Fruit fly (Drosophila melanogaster): Measurements from ENCODE around the gene CG4374.

Gene CG4374

dm6 chr3R:23402508-23402907 is 69.6 kb downstream of the CG4374 start, which contains the start of gene Ir94d:
TSS of gene Ir94d (plus strand) at chr3R:23402808.
- TF ChIP-seq Dif (GFP tag; optimal IDR thresholded peaks at IDR 0.05; ENCODE audit: partially characterized antibody), result no peak
- TF ChIP-seq tai (GFP tag; optimal IDR thresholded peaks at IDR 0.05), result no peak
- TF ChIP-seq Hr78 (GFP tag; optimal IDR thresholded peaks at IDR 0.05), result no peak
- no peak for TF ChIP-seq sage (GFP tag; optimal IDR thresholded peaks at IDR 0.05)
- TF ChIP-seq dmrt93B (GFP tag; optimal IDR thresholded peaks at IDR 0.05), result no peak
- TF ChIP-seq Hr83 (GFP tag; optimal IDR thresholded peaks at IDR 0.05; ENCODE audit: poor library complexity, severe bottlenecking), result no peak
- no peak for TF ChIP-seq CrebA (GFP tag; optimal IDR thresholded peaks at IDR 0.05; ENCODE audit: borderline replicate concordance)
- TF ChIP-seq Mio (GFP tag; optimal IDR thresholded peaks at IDR 0.05), result no peak
- no peak for TF ChIP-seq Hnf4 (GFP tag; optimal IDR thresholded peaks at IDR 0.05)
- TF ChIP-seq jim (GFP tag; optimal IDR thresholded peaks at IDR 0.05), result no peak
- TF ChIP-seq usp (GFP tag; optimal IDR thresholded peaks at IDR 0.05), result no peak
- no peak for TF ChIP-seq fru (GFP tag; optimal IDR thresholded peaks at IDR 0.05)
- no peak for TF ChIP-seq CG32264 (GFP tag; optimal IDR thresholded peaks at IDR 0.05)
- no peak for TF ChIP-seq woc (GFP tag; optimal IDR thresholded peaks at IDR 0.05)
- TF ChIP-seq HLH106 (tag; optimal IDR thresholded peaks at IDR 0.05), result no peak
- no peak for TF ChIP-seq h (GFP tag; optimal IDR thresholded peaks at IDR 0.05)

- TF ChIP-seq N (GFP tag; optimal IDR thresholded peaks at IDR 0.05), result no peak
- no peak for TF ChIP-seq Dfd (GFP tag; optimal IDR thresholded peaks at IDR 0.05)
- TF ChIP-seq Abd-B (GFP tag; optimal IDR thresholded peaks at IDR 0.05), result no peak
- TF ChIP-seq ey (GFP tag; optimal IDR thresholded peaks at IDR 0.05), result no peak
- no peak for TF ChIP-seq pan (optimal IDR thresholded peaks at IDR 0.05)
- no peak for TF ChIP-seq woc (GFP tag; optimal IDR thresholded peaks at IDR 0.05)
- no peak for TF ChIP-seq tai (GFP tag; optimal IDR thresholded peaks at IDR 0.05)
- TF ChIP-seq lola (GFP tag; optimal IDR thresholded peaks at IDR 0.05), result no peak
- no peak for TF ChIP-seq HLH106 (tag; optimal IDR thresholded peaks at IDR 0.05)
- TF ChIP-seq Hr78 (GFP tag; optimal IDR thresholded peaks at IDR 0.05), result no peak
- no peak for TF ChIP-seq jim (GFP tag; optimal IDR thresholded peaks at IDR 0.05)
- TF ChIP-seq br (GFP tag; optimal IDR thresholded peaks at IDR 0.05), result no peak
- TF ChIP-seq Sp1 (GFP tag; optimal IDR thresholded peaks at IDR 0.05), result no peak
Observed at dm6 chr3R:23401519-23401918, 70.6 kb downstream of the CG4374 start.

dm6 chr3R:23399679-23400078 is 72.4 kb downstream of the CG4374 start:
- no peak for TF ChIP-seq jim (GFP tag; optimal IDR thresholded peaks at IDR 0.05)
- TF ChIP-seq woc (GFP tag; optimal IDR thresholded peaks at IDR 0.05), result no peak
- TF ChIP-seq fru (GFP tag; optimal IDR thresholded peaks at IDR 0.05), result no peak
- TF ChIP-seq sage (GFP tag; optimal IDR thresholded peaks at IDR 0.05), result no peak
- TF ChIP-seq brk (GFP tag; optimal IDR thresholded peaks at IDR 0.05), result no peak
- no peak for TF ChIP-seq dsf (GFP tag; optimal IDR thresholded peaks at IDR 0.05; ENCODE audit: borderline replicate concordance)
- TF ChIP-seq Abd-B (GFP tag; optimal IDR thresholded peaks at IDR 0.05), result no peak
- no peak for TF ChIP-seq CrebA (GFP tag; optimal IDR thresholded peaks at IDR 0.05; ENCODE audit: borderline replicate concordance)
- no peak for TF ChIP-seq Hr78 (GFP tag; optimal IDR thresholded peaks at IDR 0.05)
- TF ChIP-seq pan (optimal IDR thresholded peaks at IDR 0.05), result no peak
- no peak for TF ChIP-seq Hnf4 (GFP tag; optimal IDR thresholded peaks at IDR 0.05)

- no peak for TF ChIP-seq CrebA (GFP tag; optimal IDR thresholded peaks at IDR 0.05; ENCODE audit: borderline replicate concordance)
- TF ChIP-seq dl (GFP tag; optimal IDR thresholded peaks at IDR 0.05; ENCODE audit: insufficient read depth in 1 of 2, partially characterized antibody in 2 of 2), result no peak
- no peak for TF ChIP-seq OdsH (GFP tag; optimal IDR thresholded peaks at IDR 0.05)
- no peak for TF ChIP-seq sage (GFP tag; optimal IDR thresholded peaks at IDR 0.05)
- TF ChIP-seq h (GFP tag; optimal IDR thresholded peaks at IDR 0.05), result no peak
- no peak for TF ChIP-seq Jra (GFP tag; optimal IDR thresholded peaks at IDR 0.05)
- no peak for TF ChIP-seq Hnf4 (GFP tag; optimal IDR thresholded peaks at IDR 0.05)
- no peak for TF ChIP-seq tai (GFP tag; optimal IDR thresholded peaks at IDR 0.05)
Observed at dm6 chr3R:23398979-23399378, 73.1 kb downstream of the CG4374 start.

- TF ChIP-seq woc (GFP tag; optimal IDR thresholded peaks at IDR 0.05), result no peak
- no peak for TF ChIP-seq Hr78 (GFP tag; optimal IDR thresholded peaks at IDR 0.05)
- TF ChIP-seq Vsx2 (GFP tag; optimal IDR thresholded peaks at IDR 0.05; ENCODE audit: partially characterized antibody), result no peak
- no peak for TF ChIP-seq CG32264 (GFP tag; optimal IDR thresholded peaks at IDR 0.05)
- TF ChIP-seq dsf (GFP tag; optimal IDR thresholded peaks at IDR 0.05; ENCODE audit: borderline replicate concordance), result no peak
- no peak for TF ChIP-seq foxo (GFP tag; optimal IDR thresholded peaks at IDR 0.05)
- TF ChIP-seq br (GFP tag; optimal IDR thresholded peaks at IDR 0.05), result no peak
- no peak for TF ChIP-seq OdsH (GFP tag; optimal IDR thresholded peaks at IDR 0.05)
- TF ChIP-seq Rel (GFP tag; optimal IDR thresholded peaks at IDR 0.05), result no peak
- TF ChIP-seq Rel (tag; optimal IDR thresholded peaks at IDR 0.05), result no peak
- TF ChIP-seq pan (optimal IDR thresholded peaks at IDR 0.05), result no peak
- no peak for TF ChIP-seq Mio (GFP tag; optimal IDR thresholded peaks at IDR 0.05)
- no peak for TF ChIP-seq ey (GFP tag; optimal IDR thresholded peaks at IDR 0.05)
- no peak for TF ChIP-seq sv (GFP tag; optimal IDR thresholded peaks at IDR 0.05)
- no peak for TF ChIP-seq Abd-B (GFP tag; optimal IDR thresholded peaks at IDR 0.05)
- no peak for TF ChIP-seq dl (GFP tag; optimal IDR thresholded peaks at IDR 0.05; ENCODE audit: insufficient read depth in 1 of 2, partially characterized antibody in 2 of 2)
- no peak for TF ChIP-seq Myc (optimal IDR thresholded peaks at IDR 0.05)
- TF ChIP-seq jim (GFP tag; optimal IDR thresholded peaks at IDR 0.05), result no peak
- TF ChIP-seq brk (GFP tag; optimal IDR thresholded peaks at IDR 0.05), result no peak
- TF ChIP-seq N (GFP tag; optimal IDR thresholded peaks at IDR 0.05), result no peak
Observed at dm6 chr3R:23396548-23397294, 75.4 kb downstream of the CG4374 start.

Data from whole organism, wandering third instar larva.